Fruit fly (Drosophila melanogaster) whole organism, embryonic: ENCODE measurements around the gene CG7276.
A peak's percentile ranks its signal among the peaks of the same experiment; 100 is the strongest.

Source experiments
- Atf6 ChIP-seq: fragments of 200-800 bp; sonication (Bioruptor generic); IDR thresholded peaks from 2 replicates; pipeline ENCODE4 v1.3.6; 2022; ENCODE audit warnings: missing biosample characterization, missing genetic modification characterization
- B-H2 ChIP-seq: fragments of 200-800 bp; sonication (Bioruptor generic); optimal IDR thresholded peaks from 2 replicates; lab custom pipeline; 2018; ENCODE audit warnings: missing biosample characterization, mild to moderate bottlenecking, missing genetic modification characterization
- BEAF-32 ChIP-seq: fragments of 200-800 bp; sonication (Bioruptor generic); optimal IDR thresholded peaks from 3 replicates; lab custom pipeline; 2017; ENCODE audit warnings: missing biosample characterization, missing genetic modification characterization, mild to moderate bottlenecking, moderate library complexity, missing genetic modification reagents
- CG10543 ChIP-seq: fragments of 200-800 bp; sonication (Bioruptor generic); optimal IDR thresholded peaks from 3 replicates; lab custom pipeline; 2017; ENCODE audit warnings: missing biosample characterization, mild to moderate bottlenecking, missing genetic modification characterization, moderate library complexity
- CG12769 ChIP-seq: fragments of 200-800 bp; sonication (Bioruptor generic); optimal IDR thresholded peaks from 2 replicates; lab custom pipeline; 2019; ENCODE audit warnings: missing biosample characterization, mild to moderate bottlenecking, missing genetic modification characterization, moderate library complexity
- CG13296 ChIP-seq: fragments of 200-800 bp; sonication (Bioruptor generic); optimal IDR thresholded peaks from 3 replicates; lab custom pipeline; 2018; ENCODE audit warnings: missing biosample characterization, mild to moderate bottlenecking, missing genetic modification characterization
- CG14441 ChIP-seq: fragments of 200-800 bp; sonication (Bioruptor generic); IDR thresholded peaks from 2 replicates; pipeline ENCODE4 v1.3.6; 2022; ENCODE audit warnings: missing biosample characterization, missing genetic modification characterization
- CG1529 ChIP-seq: fragments of 200-800 bp; sonication (Bioruptor generic); optimal IDR thresholded peaks from 3 replicates; lab custom pipeline; 2018; ENCODE audit warnings: missing biosample characterization, missing genetic modification characterization
- CG15514 ChIP-seq: fragments of 200-800 bp; sonication (Bioruptor generic); optimal IDR thresholded peaks from 3 replicates; lab custom pipeline; 2017; ENCODE audit warnings: missing biosample characterization, missing genetic modification characterization, mild to moderate bottlenecking, moderate library complexity, missing genetic modification reagents
- CG18599 ChIP-seq: fragments of 200-800 bp; sonication (Bioruptor generic); optimal IDR thresholded peaks from 3 replicates; lab custom pipeline; 2017; ENCODE audit warnings: missing biosample characterization, missing genetic modification characterization, mild to moderate bottlenecking, moderate library complexity, missing genetic modification reagents
- CG2116 ChIP-seq: fragments of 200-800 bp; sonication (Bioruptor generic); optimal IDR thresholded peaks from 3 replicates; lab custom pipeline; 2018; ENCODE audit warnings: missing biosample characterization, mild to moderate bottlenecking, missing genetic modification characterization
- CG2129 ChIP-seq: fragments of 200-800 bp; sonication (Bioruptor generic); IDR thresholded peaks from 2 replicates; pipeline ENCODE4 v1.3.6; 2022; ENCODE audit warnings: missing biosample characterization, missing genetic modification characterization; ENCODE audit not compliant: partially characterized antibody
- CG2678 ChIP-seq: fragments of 200-800 bp; sonication (Bioruptor generic); optimal IDR thresholded peaks from 3 replicates; lab custom pipeline; 2019; ENCODE audit warnings: missing biosample characterization, mild to moderate bottlenecking, missing genetic modification characterization, moderate library complexity
- CG32532 ChIP-seq: fragments of 200-800 bp; sonication (Bioruptor generic); IDR thresholded peaks from 2 replicates; pipeline ENCODE4 v1.3.6; 2022; ENCODE audit warnings: missing biosample characterization, missing genetic modification characterization
- CG34376 ChIP-seq: fragments of 200-800 bp; sonication (Bioruptor generic); optimal IDR thresholded peaks from 2 replicates; lab custom pipeline; 2018; ENCODE audit warnings: missing biosample characterization, mild to moderate bottlenecking, missing genetic modification characterization
- CG42726 ChIP-seq: fragments of 200-800 bp; sonication (Bioruptor generic); IDR thresholded peaks from 2 replicates; pipeline ENCODE4 v1.3.6; 2022; ENCODE audit warnings: missing biosample characterization, missing genetic modification characterization; ENCODE audit not compliant: partially characterized antibody
- CG6683 ChIP-seq: fragments of 200-800 bp; sonication (Bioruptor generic); optimal IDR thresholded peaks from 2 replicates; lab custom pipeline; 2017; ENCODE audit warnings: missing biosample characterization, mild to moderate bottlenecking, missing genetic modification characterization, missing genetic modification reagents
- CG6854 ChIP-seq: fragments of 200-800 bp; sonication (Bioruptor generic); optimal IDR thresholded peaks from 3 replicates; lab custom pipeline; 2017; ENCODE audit warnings: missing biosample characterization, mild to moderate bottlenecking, missing genetic modification characterization
- CG7839 ChIP-seq: fragments of 200-800 bp; sonication (Bioruptor generic); optimal IDR thresholded peaks from 3 replicates; lab custom pipeline; 2018; ENCODE audit warnings: missing biosample characterization, mild to moderate bottlenecking, missing genetic modification characterization, moderate library complexity
- CG9932 ChIP-seq: fragments of 200-800 bp; sonication (Bioruptor generic); IDR thresholded peaks from 2 replicates; pipeline ENCODE4 v1.3.6; 2022; ENCODE audit warnings: missing biosample characterization, missing genetic modification characterization
- Fer1 ChIP-seq: fragments of 200-800 bp; sonication (Bioruptor generic); optimal IDR thresholded peaks from 2 replicates; lab custom pipeline; 2017; ENCODE audit warnings: missing biosample characterization, mild to moderate bottlenecking, missing genetic modification characterization
- Gsc ChIP-seq: fragments of 200-800 bp; sonication (Bioruptor generic); IDR thresholded peaks from 2 replicates; pipeline ENCODE4 v1.3.6; 2022; ENCODE audit warnings: missing biosample characterization, missing genetic modification characterization
- MESR4 ChIP-seq: fragments of 200-800 bp; sonication (Bioruptor generic); optimal IDR thresholded peaks from 2 replicates; lab custom pipeline; 2018; ENCODE audit warnings: missing biosample characterization, mild to moderate bottlenecking, missing genetic modification characterization, moderate library complexity
- Max ChIP-seq: fragments of 200-800 bp; sonication (Bioruptor generic); optimal IDR thresholded peaks from 2 replicates; lab custom pipeline; 2016; ENCODE audit warnings: missing biosample characterization, mild to moderate bottlenecking, missing genetic modification characterization
- Med ChIP-seq: fragments of 200-800 bp; sonication (Bioruptor generic); peaks from one replicate; lab custom pipeline; 2016; ENCODE audit warnings: missing biosample characterization, missing genetic modification characterization, mild to moderate bottlenecking, inconsistent platforms, moderate library complexity
- PHDP ChIP-seq: fragments of 200-800 bp; sonication (Bioruptor generic); optimal IDR thresholded peaks from 3 replicates; lab custom pipeline; 2018; ENCODE audit warnings: missing biosample characterization, mild to moderate bottlenecking, missing genetic modification characterization, moderate library complexity
- Spps ChIP-seq: fragments of 200-800 bp; sonication (Bioruptor generic); optimal IDR thresholded peaks from 2 replicates; lab custom pipeline; 2018; ENCODE audit warnings: missing biosample characterization, mild to moderate bottlenecking, missing genetic modification characterization
- abd-A ChIP-seq: fragments of 200-800 bp; sonication (Bioruptor generic); optimal IDR thresholded peaks from 3 replicates; lab custom pipeline; 2019; ENCODE audit warnings: missing biosample characterization, mild to moderate bottlenecking, missing genetic modification characterization, moderate library complexity
- cwo ChIP-seq: fragments of 200-800 bp; sonication (Bioruptor generic); optimal IDR thresholded peaks from 3 replicates; lab custom pipeline; 2017; ENCODE audit warnings: missing biosample characterization, missing genetic modification characterization, mild to moderate bottlenecking, moderate library complexity, missing genetic modification reagents
- danr ChIP-seq: fragments of 200-800 bp; sonication (Bioruptor generic); IDR thresholded peaks from 2 replicates; pipeline ENCODE4 v1.3.6; 2022; ENCODE audit warnings: missing biosample characterization, missing genetic modification characterization
- disco-r ChIP-seq: fragments of 200-800 bp; sonication (Bioruptor generic); optimal IDR thresholded peaks from 2 replicates; lab custom pipeline; 2016; ENCODE audit warnings: missing biosample characterization, missing genetic modification characterization
- exex ChIP-seq: fragments of 200-800 bp; sonication (Bioruptor generic); optimal IDR thresholded peaks from 4 replicates; lab custom pipeline; 2018; ENCODE audit warnings: missing biosample characterization, mild to moderate bottlenecking, missing genetic modification characterization, moderate library complexity
- ftz-f1 ChIP-seq: fragments of 200-800 bp; sonication (Bioruptor generic); optimal IDR thresholded peaks from 2 replicates; lab custom pipeline; 2016; ENCODE audit warnings: missing biosample characterization, missing genetic modification characterization
- gem ChIP-seq: fragments of 200-800 bp; sonication (Bioruptor generic); optimal IDR thresholded peaks from 2 replicates; lab custom pipeline; 2019; ENCODE audit warnings: missing biosample characterization, mild to moderate bottlenecking, missing genetic modification characterization, moderate library complexity
- grn ChIP-seq: fragments of 200-800 bp; sonication (Bioruptor generic); optimal IDR thresholded peaks from 3 replicates; lab custom pipeline; 2017; ENCODE audit warnings: missing biosample characterization, missing genetic modification characterization
- hbn ChIP-seq: fragments of 200-800 bp; sonication (Bioruptor generic); IDR thresholded peaks from 2 replicates; pipeline ENCODE4 v1.3.6; 2022; ENCODE audit warnings: missing biosample characterization, missing genetic modification characterization; ENCODE audit not compliant: partially characterized antibody
- lilli ChIP-seq: fragments of 200-800 bp; sonication (Bioruptor generic); optimal IDR thresholded peaks from 3 replicates; lab custom pipeline; 2016; ENCODE audit warnings: missing biosample characterization, missing genetic modification characterization
- mirr ChIP-seq: fragments of 200-800 bp; sonication (Bioruptor generic); optimal IDR thresholded peaks from 3 replicates; lab custom pipeline; 2018; ENCODE audit warnings: missing biosample characterization, mild to moderate bottlenecking, missing genetic modification characterization
- peb ChIP-seq: fragments of 200-800 bp; sonication (Bioruptor generic); IDR thresholded peaks from 2 replicates; pipeline ENCODE4 v1.3.6; 2022; ENCODE audit warnings: missing biosample characterization, missing genetic modification characterization
- rib ChIP-seq: fragments of 200-800 bp; sonication (Bioruptor generic); IDR thresholded peaks from 2 replicates; pipeline ENCODE4 v1.3.6; 2022; ENCODE audit warnings: missing biosample characterization, missing genetic modification characterization
- row ChIP-seq: fragments of 200-800 bp; sonication (Bioruptor generic); IDR thresholded peaks from 3 replicates; pipeline ENCODE4 v1.3.6; 2022; ENCODE audit warnings: missing biosample characterization, missing genetic modification characterization
- run ChIP-seq: fragments of 200-800 bp; sonication (Bioruptor generic); optimal IDR thresholded peaks from 3 replicates; lab custom pipeline; 2018; ENCODE audit warnings: missing biosample characterization, mild to moderate bottlenecking, missing genetic modification characterization
- sens ChIP-seq: fragments of 200-800 bp; sonication (Bioruptor generic); peaks from one replicate; lab custom pipeline; 2016; ENCODE audit warnings: missing biosample characterization, missing genetic modification characterization
- sob ChIP-seq: fragments of 200-800 bp; sonication (Bioruptor generic); IDR thresholded peaks from 2 replicates; pipeline ENCODE4 v1.3.6; 2022; ENCODE audit warnings: missing biosample characterization, missing genetic modification characterization
- sqz ChIP-seq: fragments of 200-800 bp; sonication (Bioruptor generic); optimal IDR thresholded peaks from 3 replicates; lab custom pipeline; 2018; ENCODE audit warnings: missing biosample characterization, mild to moderate bottlenecking, missing genetic modification characterization
- stc ChIP-seq: fragments of 200-800 bp; sonication (Bioruptor generic); IDR thresholded peaks from 2 replicates; pipeline ENCODE4 v1.3.6; 2022; ENCODE audit warnings: missing biosample characterization, missing genetic modification characterization
- stwl ChIP-seq: fragments of 200-800 bp; sonication (Bioruptor generic); optimal IDR thresholded peaks from 3 replicates; lab custom pipeline; 2018; ENCODE audit warnings: missing biosample characterization, mild to moderate bottlenecking, missing genetic modification characterization, moderate library complexity
- sug ChIP-seq: fragments of 200-800 bp; optimal IDR thresholded peaks from 2 replicates; lab custom pipeline; 2019; ENCODE audit warnings: missing biosample characterization, mild to moderate bottlenecking, missing genetic modification characterization, moderate library complexity
- twi ChIP-seq: fragments of 200-800 bp; optimal IDR thresholded peaks from 2 replicates; lab custom pipeline; 2019; ENCODE audit warnings: missing biosample characterization, mild to moderate bottlenecking, missing genetic modification characterization, moderate library complexity
- zfh1 ChIP-seq: fragments of 200-800 bp; sonication (Bioruptor generic); IDR thresholded peaks from 3 replicates; pipeline ENCODE4 v1.3.6; 2022; ENCODE audit warnings: missing biosample characterization, missing genetic modification characterization

The CG7276 gene

DNA sequence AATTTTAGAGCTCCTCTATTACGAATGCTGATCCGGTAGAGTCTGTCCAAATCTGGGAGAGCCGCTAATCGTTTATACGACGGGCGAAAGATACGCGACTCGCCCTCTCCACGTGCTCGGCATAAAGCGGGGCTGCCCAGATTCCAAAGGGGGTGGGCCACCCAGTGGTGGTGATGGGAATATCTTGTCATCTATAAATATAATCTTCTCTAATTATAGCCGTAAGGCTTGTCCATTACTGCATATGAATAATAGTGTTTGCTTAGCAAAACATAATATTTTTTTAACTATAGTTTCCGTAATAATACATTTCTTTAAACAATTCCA lies 3.6 kb downstream of the CG7276 start:
- TF ChIP-seq Fer1 (GFP tag; lab: Kevin White, UChicago) (peak; percentile 18), row (GFP tag; lab: Robert Waterston, UW) (0 out of 3 replicates have a peak, but pooled peaks have one; percentile 7), Atf6 (GFP tag; lab: Robert Waterston, UW) (0 out of 2 replicates have a peak, but pooled peaks have one; percentile 17), CG2678 (tag; lab: Kevin White, UChicago) (peak; percentile 29), CG2116 (GFP tag; lab: Kevin White, UChicago) (no peak), lilli (GFP tag; lab: Kevin White, UChicago) (peak; percentile 10), CG6854 (GFP tag; lab: Kevin White, UChicago) (peak; percentile 10), CG18599 (GFP tag; lab: Kevin White, UChicago) (peak; percentile 34), CG9932 (GFP tag; lab: Robert Waterston, UW) (0 out of 2 replicates have a peak, but pooled peaks have one; percentile 23), gem (peak; percentile 6), hbn (GFP tag; lab: Robert Waterston, UW) (no peak), CG12769 (peak; percentile 14), Spps (tag; lab: Kevin White, UChicago) (no peak), twi (no peak), CG13296 (GFP tag; lab: Kevin White, UChicago) (peak; percentile 3), CG10543 (GFP tag; lab: Kevin White, UChicago) (peak; percentile 30), stwl (tag; lab: Kevin White, UChicago) (no peak), CG7839 (tag; lab: Kevin White, UChicago) (peak; percentile 9), B-H2 (GFP tag; lab: Kevin White, UChicago) (peak; percentile 4), CG42726 (0 out of 2 replicates have a peak, but pooled peaks have one; percentile 36), PHDP (tag; lab: Kevin White, UChicago) (no peak), CG32532 (GFP tag; lab: Robert Waterston, UW) (peak; percentile 21; the same call in 1 of the 2 replicates), stc (GFP tag; lab: Robert Waterston, UW) (0 out of 2 replicates have a peak, but pooled peaks have one; percentile 15), cwo (GFP tag; lab: Kevin White, UChicago) (peak; percentile 69), exex (peak; percentile 77), Med (GFP tag; lab: Kevin White, UChicago) (peak; percentile 29)

DNA sequence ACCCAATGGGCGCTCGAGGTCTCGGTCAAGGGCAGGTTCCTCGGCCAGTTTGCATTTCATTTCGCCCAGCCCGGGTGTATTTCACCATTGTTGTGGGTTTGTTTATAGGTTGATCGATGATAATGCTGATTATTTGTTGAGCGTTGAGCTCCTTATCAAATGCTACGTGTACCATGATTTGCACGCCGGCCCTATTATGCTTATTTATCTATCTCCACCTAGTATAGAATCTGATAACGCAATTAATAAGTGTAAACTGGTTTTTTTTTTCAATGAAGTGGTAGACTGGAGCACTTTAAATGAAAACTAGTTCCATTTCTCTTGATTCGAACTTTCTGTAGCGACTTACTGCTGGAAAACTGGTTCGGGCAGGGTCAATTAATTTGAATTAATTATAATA lies 4.3 kb downstream of the CG7276 start:
- TF ChIP-seq CG1529 (GFP tag; lab: Kevin White, UChicago) (no peak), mirr (GFP tag; lab: Kevin White, UChicago) (peak; percentile 58), disco-r (no peak), BEAF-32 (GFP tag; lab: Kevin White, UChicago) (no peak), CG2129 (GFP tag; lab: Robert Waterston, UW) (no peak), rib (0 out of 2 replicates have a peak, but pooled peaks have one; percentile 25), sob (GFP tag; lab: Robert Waterston, UW) (no peak), ftz-f1 (peak; percentile 43), danr (no peak), MESR4 (GFP tag; lab: Kevin White, UChicago) (no peak), Med (GFP tag; lab: Kevin White, UChicago) (peak; percentile 15), CG15514 (GFP tag; lab: Kevin White, UChicago) (peak; percentile 87), sug (tag; lab: Kevin White, UChicago) (peak; percentile 26), grn (GFP tag; lab: Kevin White, UChicago) (peak; percentile 82), CG14441 (GFP tag; lab: Robert Waterston, UW) (no peak), Max (no peak), CG6683 (GFP tag; lab: Kevin White, UChicago) (no peak), CG34376 (GFP tag; lab: Kevin White, UChicago) (peak; percentile 53), zfh1 (no peak), Gsc (GFP tag; lab: Robert Waterston, UW) (no peak), sens (peak; percentile 73), lilli (GFP tag; lab: Kevin White, UChicago) (no peak), abd-A (tag; lab: Kevin White, UChicago) (no peak), run (no peak), sqz (GFP tag; lab: Kevin White, UChicago) (peak; percentile 33), peb (no peak), exex (peak; percentile 89)
